Fruit fly (Drosophila melanogaster) whole organism, wandering third instar larva: ENCODE measurements around the gene bor.
A peak's percentile ranks its signal among the peaks of the same experiment; 100 is the strongest.

Source experiments
- Abd-B ChIP-seq: fragments of >200 bp; optimal IDR thresholded peaks from 2 replicates; lab custom pipeline; 2017; ENCODE audit warnings: missing biosample characterization, missing genetic modification characterization
- CG32264 ChIP-seq: fragments of 200-800 bp; sonication (Bioruptor generic); optimal IDR thresholded peaks from 2 replicates; lab custom pipeline; 2016; ENCODE audit warnings: missing biosample characterization, missing genetic modification characterization
- CG9705 ChIP-seq: fragments of 200-800 bp; sonication (Bioruptor generic); optimal IDR thresholded peaks from 2 replicates; lab custom pipeline; 2018; ENCODE audit warnings: missing biosample characterization, mild to moderate bottlenecking, missing genetic modification characterization
- Dif ChIP-seq: fragments of 200-275, 200-300 bp; sonication (Bioruptor generic); optimal IDR thresholded peaks from 2 replicates; lab custom pipeline; 2018; ENCODE audit warnings: missing biosample characterization, missing genetic modification characterization; ENCODE audit not compliant: partially characterized antibody
- GATAd ChIP-seq: sonication (Bioruptor generic); optimal IDR thresholded peaks from 2 replicates; lab custom pipeline; 2016; ENCODE audit warnings: missing biosample characterization, missing genetic modification characterization
- HLH106 ChIP-seq: fragments of 200-800 bp; optimal IDR thresholded peaks from 3 replicates; lab custom pipeline; 2019; ENCODE audit warnings: missing biosample characterization, mild to moderate bottlenecking, missing genetic modification characterization, moderate library complexity
- Hnf4 ChIP-seq: fragments of 200-800 bp; sonication (Bioruptor generic); optimal IDR thresholded peaks from 2 replicates; lab custom pipeline; 2016; ENCODE audit warnings: missing biosample characterization, mild to moderate bottlenecking, missing genetic modification characterization
- Hr78 ChIP-seq: fragments of >200 bp; optimal IDR thresholded peaks from 2 replicates; lab custom pipeline; 2017; ENCODE audit warnings: missing biosample characterization, missing genetic modification characterization
- Hr83 ChIP-seq: fragments of 200-300 bp; sonication (Bioruptor generic); optimal IDR thresholded peaks from 2 replicates; lab custom pipeline; 2016; ENCODE audit warnings: missing biosample characterization, mild to moderate bottlenecking, missing genetic modification characterization, moderate library complexity; ENCODE audit not compliant: poor library complexity, severe bottlenecking
- Myc ChIP-seq: fragments of >200 bp; optimal IDR thresholded peaks from 2 replicates; lab custom pipeline; 2017
- OdsH ChIP-seq: fragments of 200-800 bp; sonication (Bioruptor generic); optimal IDR thresholded peaks from 2 replicates; lab custom pipeline; 2016; ENCODE audit warnings: missing biosample characterization, mild to moderate bottlenecking, missing genetic modification characterization
- Rel ChIP-seq, 2 experiments: fragments of 200-800 bp; sonication (Bioruptor generic) in 1 of 2; optimal IDR thresholded peaks; 2 replicates in 1 of 2; 3 replicates in 1 of 2; lab custom pipeline; 2016 to 2019; ENCODE audit warnings: mild to moderate bottlenecking in 2 of 2, missing biosample characterization in 2 of 2, missing genetic modification characterization in 2 of 2, moderate library complexity in 1 of 2
- Vsx2 ChIP-seq: fragments of 200-300, 225-300 bp; sonication (Bioruptor generic); optimal IDR thresholded peaks from 2 replicates; lab custom pipeline; 2018; ENCODE audit warnings: missing biosample characterization, missing genetic modification characterization; ENCODE audit not compliant: partially characterized antibody
- br ChIP-seq: fragments of 200-800 bp; sonication (Bioruptor generic); optimal IDR thresholded peaks from 2 replicates; lab custom pipeline; 2016; ENCODE audit warnings: missing biosample characterization, missing genetic modification characterization
- dl ChIP-seq, 2 experiments: fragments of 175-275, 200-275 bp in 1 of 2; fragments of 200-275 bp in 1 of 2; sonication (Bioruptor generic); optimal IDR thresholded peaks; lab custom pipeline; 2018; ENCODE audit warnings: mild to moderate bottlenecking in 2 of 2, missing biosample characterization in 2 of 2, missing genetic modification characterization in 2 of 2, moderate library complexity in 2 of 2; ENCODE audit not compliant: partially characterized antibody in 2 of 2, insufficient read depth in 1 of 2
- ey ChIP-seq: fragments of 200-800 bp; sonication (Bioruptor generic); optimal IDR thresholded peaks from 2 replicates; lab custom pipeline; 2016; ENCODE audit warnings: missing biosample characterization, missing genetic modification characterization
- foxo ChIP-seq, 2 experiments: fragments of 200-800 bp; sonication (Bioruptor generic); optimal IDR thresholded peaks; 2 replicates in 1 of 2; 3 replicates in 1 of 2; lab custom pipeline; 2016 to 2017; ENCODE audit warnings: missing biosample characterization in 2 of 2, missing genetic modification characterization in 2 of 2
- fru ChIP-seq: fragments of 200-800 bp; sonication (Bioruptor generic); optimal IDR thresholded peaks from 3 replicates; lab custom pipeline; 2016; ENCODE audit warnings: missing biosample characterization, mild to moderate bottlenecking, missing genetic modification characterization
- jim ChIP-seq: fragments of 175-275, 200-325 bp; sonication (Bioruptor generic); optimal IDR thresholded peaks from 2 replicates; lab custom pipeline; 2016; ENCODE audit warnings: missing biosample characterization, mild to moderate bottlenecking, missing genetic modification characterization
- lola ChIP-seq: fragments of >200 bp; optimal IDR thresholded peaks from 2 replicates; lab custom pipeline; 2017; ENCODE audit warnings: missing biosample characterization, missing genetic modification characterization
- pan ChIP-seq: fragments of >200 bp; optimal IDR thresholded peaks from 2 replicates; lab custom pipeline; 2017
- psq ChIP-seq: fragments of 200-800 bp; sonication (Bioruptor generic); optimal IDR thresholded peaks from 3 replicates; lab custom pipeline; 2017; ENCODE audit warnings: missing biosample characterization, mild to moderate bottlenecking, missing genetic modification characterization, moderate library complexity
- rgr ChIP-seq: fragments of 200-800 bp; sonication (Bioruptor generic); optimal IDR thresholded peaks from 3 replicates; lab custom pipeline; 2016; ENCODE audit warnings: missing biosample characterization, mild to moderate bottlenecking, missing genetic modification characterization
- sage ChIP-seq: fragments of 200-800 bp; sonication (Bioruptor generic); optimal IDR thresholded peaks from 2 replicates; lab custom pipeline; 2016; ENCODE audit warnings: missing biosample characterization, mild to moderate bottlenecking, missing genetic modification characterization
- sv ChIP-seq: fragments of 200-800 bp; sonication (Bioruptor generic); optimal IDR thresholded peaks from 3 replicates; lab custom pipeline; 2016; ENCODE audit warnings: missing biosample characterization, missing genetic modification characterization
- tai ChIP-seq: sonication (Bioruptor generic); optimal IDR thresholded peaks from 2 replicates; lab custom pipeline; 2016; ENCODE audit warnings: missing biosample characterization, missing genetic modification characterization
- usp ChIP-seq: fragments of >200 bp; optimal IDR thresholded peaks from 2 replicates; lab custom pipeline; 2017; ENCODE audit warnings: missing biosample characterization, missing genetic modification characterization
- woc ChIP-seq: sonication (Bioruptor generic); optimal IDR thresholded peaks from 2 replicates; lab custom pipeline; 2016; ENCODE audit warnings: missing biosample characterization, mild to moderate bottlenecking, missing genetic modification characterization

Gene bor

DNA sequence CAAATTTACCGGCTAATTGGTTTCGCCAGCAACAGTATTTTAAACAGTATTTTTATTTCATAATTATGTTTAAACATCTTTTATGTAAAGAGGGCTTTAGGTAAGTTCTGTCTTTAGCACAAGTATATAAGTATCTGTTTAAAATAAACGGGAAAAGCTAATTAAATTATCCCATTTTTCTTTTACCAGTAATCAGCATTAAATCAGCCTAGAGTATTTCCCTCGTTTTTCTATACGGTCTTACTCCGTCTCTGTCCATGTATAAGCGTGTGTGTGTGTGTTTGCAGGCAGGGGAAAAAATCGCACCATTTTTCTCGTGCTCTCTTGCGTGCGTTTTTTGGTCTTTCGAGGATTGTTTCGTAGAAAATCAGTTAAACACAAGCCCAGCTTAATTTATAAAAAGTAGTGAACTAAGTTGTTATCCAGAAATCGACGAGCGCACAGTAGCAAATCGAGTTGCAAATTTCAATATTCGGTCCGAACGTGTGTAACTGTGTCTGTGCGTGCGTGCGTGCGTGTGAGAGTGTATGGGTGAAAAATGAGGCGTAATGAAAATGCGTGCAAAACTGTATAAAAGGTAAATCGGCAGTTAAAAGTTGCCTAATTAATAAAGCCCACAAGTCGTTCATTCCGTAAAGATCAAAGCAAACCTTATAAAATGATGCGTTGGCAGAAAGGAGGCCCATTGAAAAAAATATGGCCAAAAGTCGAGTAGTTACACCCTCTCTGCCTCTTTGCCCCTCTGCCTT is 9.0 kb upstream of the bor start:
- TF ChIP-seq Vsx2 (GFP tag; lab: Kevin White, UChicago) (peak; percentile 69), Dif (GFP tag; lab: Kevin White, UChicago) (no peak), usp (GFP tag; lab: Kevin White, UChicago) (no peak), pan (no peak), psq (GFP tag; lab: Kevin White, UChicago) (peak; percentile 48), Rel (GFP tag; optimal IDR thresholded peaks at IDR 0.05; lab: Kevin White, UChicago) (no peak), Rel (tag; optimal IDR thresholded peaks at IDR 0.05; lab: Kevin White, UChicago) (peak; percentile 13)

DNA sequence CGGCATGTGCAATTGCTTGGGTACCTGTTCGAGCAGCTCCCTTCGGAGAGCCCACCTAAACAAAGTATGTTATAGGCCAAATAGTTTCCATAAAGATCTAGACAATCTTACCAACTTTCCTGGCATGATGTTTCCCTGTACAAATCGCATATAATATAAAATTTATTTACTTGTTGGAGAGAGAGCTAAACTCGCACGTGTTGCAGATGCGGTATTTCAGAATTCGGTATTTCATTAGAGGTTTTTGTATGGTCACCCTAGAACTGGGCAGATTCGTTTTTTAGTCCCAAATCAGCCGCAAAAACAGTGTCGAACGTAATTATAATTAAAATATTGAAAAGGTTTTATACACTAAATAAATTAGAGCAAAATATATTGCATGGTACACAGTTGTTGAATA is 8.3 kb upstream of the bor start, which contains the start of the genes Mat89Ba and gish:
Mat89Ba (minus strand) TSS at position 231 of the 400 bp plus-strand sequence.
gish (plus strand) TSS at position 268 of the 400 bp plus-strand sequence.
- TF ChIP-seq woc (GFP tag; lab: Kevin White, UChicago) = no peak
- TF ChIP-seq Vsx2 (GFP tag; lab: Kevin White, UChicago) = peak; percentile 11
- no peak for TF ChIP-seq Rel (GFP tag; optimal IDR thresholded peaks at IDR 0.05; lab: Kevin White, UChicago)
- peak; percentile 9 for TF ChIP-seq Rel (tag; optimal IDR thresholded peaks at IDR 0.05; lab: Kevin White, UChicago)

DNA sequence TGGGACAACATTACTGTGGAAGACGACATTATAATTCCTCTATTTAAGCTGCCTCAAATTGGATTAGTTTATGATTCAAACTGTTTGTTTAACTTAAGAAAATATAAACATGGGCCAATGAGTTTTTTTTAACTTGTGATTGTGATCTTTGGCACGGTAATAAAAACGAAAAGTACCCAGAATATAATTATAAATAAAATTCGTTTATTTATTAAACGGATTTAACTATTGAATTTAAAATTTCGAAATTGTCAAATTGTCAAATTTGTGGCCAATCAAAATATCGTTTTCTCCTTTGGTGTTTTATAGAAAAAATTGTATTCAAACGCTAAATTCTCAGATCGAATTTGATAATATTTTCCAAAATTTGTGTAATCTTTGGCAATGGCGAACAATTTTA is 2.8 kb upstream of the bor start, which contains the start of gene Mst89B:
Mst89B (plus strand) TSS at position 301 of the 400 bp plus-strand sequence.
- TF ChIP-seq jim (no peak), fru (GFP tag; lab: Kevin White, UChicago) (no peak), sage (GFP tag; lab: Kevin White, UChicago) (no peak), br (no peak), Rel (GFP tag; optimal IDR thresholded peaks at IDR 0.05; lab: Kevin White, UChicago) (no peak), Rel (tag; optimal IDR thresholded peaks at IDR 0.05; lab: Kevin White, UChicago) (no peak), psq (GFP tag; lab: Kevin White, UChicago) (no peak), HLH106 (tag; lab: Kevin White, UChicago) (no peak), GATAd (GFP tag; lab: Kevin White, UChicago) (no peak), Hr78 (GFP tag; lab: Kevin White, UChicago) (no peak), sv (GFP tag; lab: Kevin White, UChicago) (no peak), tai (GFP tag; lab: Kevin White, UChicago) (no peak), Hnf4 (GFP tag; lab: Kevin White, UChicago) (no peak), Abd-B (no peak), CG32264 (GFP tag; lab: Kevin White, UChicago) (no peak), CG9705 (GFP tag; lab: Kevin White, UChicago) (no peak), OdsH (no peak)

DNA sequence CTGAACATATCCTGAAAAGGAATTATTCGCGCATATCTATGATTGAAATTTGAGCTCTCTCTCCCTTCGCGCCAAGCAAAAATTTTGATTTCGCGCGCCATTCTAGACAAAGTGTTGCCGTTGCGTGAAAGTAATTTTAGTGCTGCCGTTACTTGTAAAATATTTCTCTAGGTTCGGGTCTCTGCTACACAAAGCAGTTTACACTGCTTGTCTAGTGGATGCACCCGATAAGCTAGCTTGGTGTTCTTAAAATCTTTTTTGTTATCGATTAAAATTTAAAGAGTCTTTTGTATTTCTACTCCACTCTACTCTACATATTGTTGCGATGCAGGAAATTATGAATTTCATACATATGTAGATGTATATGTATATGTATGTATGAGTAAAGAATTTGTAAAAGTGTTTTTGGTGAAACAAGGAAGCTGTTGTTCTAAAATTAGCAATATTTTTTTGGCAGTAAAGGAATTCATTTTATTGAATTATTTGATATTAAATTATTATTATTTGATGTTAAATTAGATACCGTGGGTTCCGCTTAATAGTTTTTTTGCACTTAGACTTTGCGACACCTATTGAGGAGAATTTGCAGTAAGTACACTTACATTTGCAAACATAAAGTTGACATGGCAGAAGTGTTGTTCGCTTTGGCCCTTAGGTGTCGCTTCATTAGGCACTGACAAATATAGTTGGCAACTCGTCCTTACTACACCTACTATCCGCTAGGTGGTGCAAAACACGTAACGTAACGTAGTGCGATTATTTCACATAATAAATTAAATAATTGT is 3.3 kb downstream of the bor start:
- no peak for TF ChIP-seq GATAd (GFP tag; lab: Kevin White, UChicago)
- no peak for TF ChIP-seq woc (GFP tag; lab: Kevin White, UChicago)
- peak; percentile 16 for TF ChIP-seq psq (GFP tag; lab: Kevin White, UChicago)
- TF ChIP-seq Rel (GFP tag; optimal IDR thresholded peaks at IDR 0.05; lab: Kevin White, UChicago) = no peak
- peak; percentile 14 for TF ChIP-seq Rel (tag; optimal IDR thresholded peaks at IDR 0.05; lab: Kevin White, UChicago)
- TF ChIP-seq Hr83 (GFP tag; lab: Kevin White, UChicago) = peak; percentile 60
- peak; percentile 82 for TF ChIP-seq Myc (lab: Kevin White, UChicago)
- TF ChIP-seq rgr (GFP tag; lab: Kevin White, UChicago) = peak; percentile 58
- peak; percentile 41 for TF ChIP-seq HLH106 (tag; lab: Kevin White, UChicago)
- peak; percentile 24 for TF ChIP-seq ey (GFP tag; lab: Kevin White, UChicago)
- peak; percentile 63 for TF ChIP-seq OdsH
- no peak for TF ChIP-seq lola (GFP tag; lab: Kevin White, UChicago)
- peak; percentile 13 for TF ChIP-seq CG9705 (GFP tag; lab: Kevin White, UChicago)
- peak in 1 of 2 experiments; percentile 59 for TF ChIP-seq foxo (GFP tag; optimal IDR thresholded peaks at IDR 0.05; lab: Kevin White, UChicago)
- TF ChIP-seq sv (GFP tag; lab: Kevin White, UChicago) = peak; percentile 11
- TF ChIP-seq dl (GFP tag; optimal IDR thresholded peaks at IDR 0.05; lab: Kevin White, UChicago; ENCODE audit: insufficient read depth in 1 of 2, partially characterized antibody in 2 of 2) = no peak
- TF ChIP-seq br = peak; percentile 66
- TF ChIP-seq, all 38 proteins: peak for 12
